Worm (Caenorhabditis elegans) whole organism, mixed stage, embryonic: Measurements from ENCODE around the gene R12B2.7.

Experiments used
- ces-1 ChIP-seq: fragments of 150-350 bp; optimal IDR thresholded peaks from 2 replicates; lab custom pipeline; 2014; ENCODE audit warnings: missing biosample characterization, missing genetic modification reagents, missing genetic modification characterization
- cnd-1 ChIP-seq: fragments of 200-800 bp; sonication (Bioruptor generic); optimal IDR thresholded peaks from 2 replicates; lab custom pipeline; 2018; ENCODE audit warnings: mild to moderate bottlenecking, missing genetic modification characterization, missing compliant biosample characterization
- mab-5 ChIP-seq: fragments of 150-350 bp; optimal IDR thresholded peaks from 2 replicates; lab custom pipeline; 2014; ENCODE audit warnings: missing biosample characterization, missing genetic modification characterization
- mls-2 ChIP-seq: sonication (generic microtip); optimal IDR thresholded peaks from 2 replicates; lab custom pipeline; 2016; ENCODE audit warnings: mild to moderate bottlenecking, missing genetic modification characterization, moderate library complexity, missing compliant biosample characterization
- unc-120 ChIP-seq: sonication (generic microtip); optimal IDR thresholded peaks from 2 replicates; lab custom pipeline; 2017; ENCODE audit warnings: missing genetic modification characterization, missing compliant biosample characterization; ENCODE audit not compliant: poor library complexity, severe bottlenecking
- unc-39 ChIP-seq: fragments of 150-350 bp; optimal IDR thresholded peaks from 2 replicates; lab custom pipeline; 2014; ENCODE audit warnings: missing biosample characterization, missing genetic modification characterization
- unc-62 ChIP-seq: fragments of 150-350 bp; optimal IDR thresholded peaks from 2 replicates; lab custom pipeline; 2014; ENCODE audit warnings: missing biosample characterization, missing genetic modification reagents, missing genetic modification characterization
- zip-8 ChIP-seq: fragments of 150-350 bp; optimal IDR thresholded peaks from 2 replicates; lab custom pipeline; 2014; ENCODE audit warnings: missing biosample characterization, missing genetic modification characterization
- ztf-11 ChIP-seq: fragments of 150-350 bp; optimal IDR thresholded peaks from 2 replicates; lab custom pipeline; 2014; ENCODE audit warnings: missing biosample characterization, missing genetic modification characterization

DNA sequence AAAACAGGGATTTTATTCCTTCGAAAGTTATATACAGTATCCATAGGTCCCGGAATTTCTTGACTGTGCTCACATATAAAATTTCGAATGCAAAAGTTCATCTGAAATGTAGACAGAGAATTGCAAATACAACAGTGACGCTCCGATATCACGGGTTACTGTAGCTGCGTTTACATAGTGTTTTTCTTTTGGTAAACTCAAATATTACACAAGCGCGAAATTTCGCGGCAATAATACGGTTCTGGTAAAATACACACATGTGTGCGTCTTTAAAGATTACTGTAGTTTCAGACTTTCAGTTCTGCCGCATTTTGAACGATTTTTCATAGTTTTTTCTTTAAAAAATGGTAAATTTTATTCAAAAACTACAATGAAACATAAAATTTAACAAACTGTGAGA is 24.3 kb upstream of the R12B2.7 start, which contains the start of gene rev-3:
- TF ChIP-seq ces-1 (GFP tag; lab: Kevin White, UChicago), result no peak
- TF ChIP-seq unc-120 (tag; lab: Kevin White, UChicago), result no peak
- TF ChIP-seq mls-2 (tag; lab: Kevin White, UChicago), result no peak
- TF ChIP-seq unc-62 (GFP tag; lab: Kevin White, UChicago), result no peak
- no peak for TF ChIP-seq ztf-11 (tag; lab: Kevin White, UChicago)
- TF ChIP-seq zip-8 (tag; lab: Kevin White, UChicago), result no peak
- TF ChIP-seq mab-5 (tag; lab: Kevin White, UChicago), result no peak
- TF ChIP-seq cnd-1 (tag; lab: Kevin White, UChicago), result no peak
- TF ChIP-seq unc-39 (tag; lab: Kevin White, UChicago), result no peak
